Fruit fly (Drosophila melanogaster) whole organism, embryonic: ENCODE measurements around the gene Nsf2.

Experiments
- Abd-B ChIP-seq: fragments of 200-800 bp; sonication (Bioruptor generic); optimal IDR thresholded peaks from 2 replicates; lab custom pipeline; 2018; ENCODE audit warnings: missing biosample characterization, mild to moderate bottlenecking, missing genetic modification characterization, moderate library complexity
- CG1024 ChIP-seq: fragments of 200-800 bp; sonication (Bioruptor generic); IDR thresholded peaks from 2 replicates; pipeline ENCODE4 v1.3.6; 2022; ENCODE audit warnings: missing biosample characterization, missing genetic modification characterization
- CG10366 ChIP-seq: fragments of 200-800 bp; sonication (Bioruptor generic); IDR thresholded peaks from 2 replicates; pipeline ENCODE4 v1.3.6; 2022; ENCODE audit warnings: missing biosample characterization, missing genetic modification characterization
- CG11504 ChIP-seq: fragments of 200-800 bp; sonication (Bioruptor generic); optimal IDR thresholded peaks from 3 replicates; lab custom pipeline; 2019; ENCODE audit warnings: missing biosample characterization, mild to moderate bottlenecking, missing genetic modification characterization, moderate library complexity
- CG12071 ChIP-seq: fragments of 200-800 bp; sonication (Bioruptor generic); optimal IDR thresholded peaks from 3 replicates; lab custom pipeline; 2018; ENCODE audit warnings: missing biosample characterization, mild to moderate bottlenecking, missing genetic modification characterization
- CG13424 ChIP-seq: fragments of 200-800 bp; sonication (Bioruptor generic); optimal IDR thresholded peaks from 2 replicates; lab custom pipeline; 2019; ENCODE audit warnings: missing biosample characterization, mild to moderate bottlenecking, missing genetic modification characterization, moderate library complexity
- CG17361 ChIP-seq: fragments of 200-800 bp; sonication (Bioruptor generic); IDR thresholded peaks from 3 replicates; pipeline ENCODE4 v1.3.6; 2022; ENCODE audit warnings: missing biosample characterization, missing genetic modification characterization
- CG17829 ChIP-seq: fragments of 200-800 bp; optimal IDR thresholded peaks from 2 replicates; lab custom pipeline; 2019; ENCODE audit warnings: missing biosample characterization, mild to moderate bottlenecking, missing genetic modification characterization, moderate library complexity
- CG18476 ChIP-seq: fragments of 200-800 bp; sonication (Bioruptor generic); optimal IDR thresholded peaks from 2 replicates; lab custom pipeline; 2016; ENCODE audit warnings: missing biosample characterization, mild to moderate bottlenecking, missing genetic modification characterization
- CG31365 ChIP-seq: fragments of 200-800 bp; sonication (Bioruptor generic); optimal IDR thresholded peaks from 2 replicates; lab custom pipeline; 2018; ENCODE audit warnings: missing biosample characterization, mild to moderate bottlenecking, missing genetic modification characterization
- CG31388 ChIP-seq: fragments of 200-800 bp; sonication (Bioruptor generic); optimal IDR thresholded peaks from 2 replicates; lab custom pipeline; 2016; ENCODE audit warnings: missing biosample characterization, missing genetic modification characterization
- CG32767 ChIP-seq: fragments of 200-800 bp; sonication (Bioruptor generic); IDR thresholded peaks from 2 replicates; pipeline ENCODE4 v1.3.6; 2022; ENCODE audit warnings: missing biosample characterization, missing genetic modification characterization
- CG43689 ChIP-seq: fragments of 200-800 bp; sonication (Bioruptor generic); IDR thresholded peaks from 2 replicates; pipeline ENCODE4 v1.3.6; 2022; ENCODE audit warnings: missing biosample characterization, missing genetic modification characterization
- CG4617 ChIP-seq: fragments of 200-800 bp; sonication (Bioruptor generic); optimal IDR thresholded peaks from 3 replicates; lab custom pipeline; 2016; ENCODE audit warnings: missing biosample characterization, missing genetic modification characterization, borderline replicate concordance
- CG4707 ChIP-seq: fragments of 200-800 bp; sonication (Bioruptor generic); optimal IDR thresholded peaks from 2 replicates; lab custom pipeline; 2018; ENCODE audit warnings: missing biosample characterization, mild to moderate bottlenecking, missing genetic modification characterization, moderate library complexity
- CG6689 ChIP-seq: fragments of 200-800 bp; sonication (Bioruptor generic); IDR thresholded peaks from 2 replicates; pipeline ENCODE4 v1.3.6; 2022; ENCODE audit warnings: missing biosample characterization, missing genetic modification characterization
- CG7357 ChIP-seq: fragments of 200-800 bp; sonication (Bioruptor generic); IDR thresholded peaks from 3 replicates; pipeline ENCODE4 v1.3.6; 2022; ENCODE audit warnings: missing biosample characterization, missing genetic modification characterization
- CG8388 ChIP-seq: fragments of 200-800 bp; sonication (Bioruptor generic); optimal IDR thresholded peaks from 2 replicates; lab custom pipeline; 2019; ENCODE audit warnings: missing biosample characterization, mild to moderate bottlenecking, missing genetic modification characterization, moderate library complexity
- CG8478 ChIP-seq: fragments of >200 bp; optimal IDR thresholded peaks from 2 replicates; lab custom pipeline; 2018
- CG8924 ChIP-seq: fragments of 200-800 bp; optimal IDR thresholded peaks from 3 replicates; lab custom pipeline; 2019; ENCODE audit warnings: missing biosample characterization, mild to moderate bottlenecking, missing genetic modification characterization, moderate library complexity
- CG9215 ChIP-seq: fragments of 200-800 bp; sonication (Bioruptor generic); IDR thresholded peaks from 2 replicates; pipeline ENCODE4 v1.3.6; 2022; ENCODE audit warnings: missing biosample characterization, missing genetic modification characterization
- CoRest ChIP-seq: fragments of 200-800 bp; sonication (Bioruptor generic); optimal IDR thresholded peaks from 3 replicates; lab custom pipeline; 2018; ENCODE audit warnings: missing biosample characterization, mild to moderate bottlenecking, missing genetic modification characterization, moderate library complexity
- HmgD ChIP-seq: fragments of 200-800 bp; sonication (Bioruptor generic); optimal IDR thresholded peaks from 3 replicates; lab custom pipeline; 2016; ENCODE audit warnings: missing biosample characterization, missing genetic modification characterization
- Meics ChIP-seq: fragments of 200-800 bp; sonication (Bioruptor generic); optimal IDR thresholded peaks from 2 replicates; lab custom pipeline; 2017; ENCODE audit warnings: missing biosample characterization, mild to moderate bottlenecking, missing genetic modification characterization
- Pdp1 ChIP-seq, 2 experiments: fragments of 200-800 bp; sonication (Bioruptor generic); optimal IDR thresholded peaks; 3 replicates each; lab custom pipeline; 2016; ENCODE audit warnings: missing biosample characterization in 2 of 2, missing genetic modification characterization in 2 of 2, mild to moderate bottlenecking in 1 of 2, moderate library complexity in 1 of 2
- Sox102F ChIP-seq: fragments of 200-800 bp; sonication (Bioruptor generic); optimal IDR thresholded peaks from 2 replicates; lab custom pipeline; 2018; ENCODE audit warnings: missing biosample characterization, mild to moderate bottlenecking, missing genetic modification characterization, moderate library complexity
- ab ChIP-seq: fragments of 200-800 bp; sonication (Bioruptor generic); optimal IDR thresholded peaks from 2 replicates; lab custom pipeline; 2016; ENCODE audit warnings: missing biosample characterization, missing genetic modification characterization
- ac ChIP-seq: fragments of 200-800 bp; sonication (Bioruptor generic); optimal IDR thresholded peaks from 3 replicates; lab custom pipeline; 2017; ENCODE audit warnings: missing biosample characterization, mild to moderate bottlenecking, missing genetic modification characterization
- ase ChIP-seq: fragments of 200-800 bp; sonication (Bioruptor generic); IDR thresholded peaks from 3 replicates; pipeline ENCODE4 v1.3.6; 2022; ENCODE audit warnings: missing biosample characterization, missing genetic modification characterization
- bowl ChIP-seq: fragments of 200-800 bp; sonication (Bioruptor generic); IDR thresholded peaks from 2 replicates; pipeline ENCODE4 v1.3.6; 2022; ENCODE audit warnings: missing biosample characterization, missing genetic modification characterization
- bsh ChIP-seq, 2 experiments: fragments of 200-800 bp; sonication (Bioruptor generic); optimal IDR thresholded peaks; 2 replicates each; lab custom pipeline; 2017 to 2018; ENCODE audit warnings: mild to moderate bottlenecking in 2 of 2, missing biosample characterization in 2 of 2, missing genetic modification characterization in 2 of 2, moderate library complexity in 1 of 2
- chn ChIP-seq: fragments of 200-800 bp; sonication (Bioruptor generic); optimal IDR thresholded peaks from 2 replicates; lab custom pipeline; 2016; ENCODE audit warnings: missing biosample characterization, missing genetic modification characterization
- dmrt99B ChIP-seq: fragments of 200-800 bp; sonication (Bioruptor generic); optimal IDR thresholded peaks from 2 replicates; lab custom pipeline; 2018; ENCODE audit warnings: missing biosample characterization, mild to moderate bottlenecking, missing genetic modification characterization, moderate library complexity
- ems ChIP-seq: fragments of 200-800 bp; sonication (Bioruptor generic); optimal IDR thresholded peaks from 3 replicates; lab custom pipeline; 2016; ENCODE audit warnings: missing biosample characterization, missing genetic modification characterization
- fd102C ChIP-seq: fragments of 200-800 bp; sonication (Bioruptor generic); optimal IDR thresholded peaks from 2 replicates; lab custom pipeline; 2018; ENCODE audit warnings: missing biosample characterization, mild to moderate bottlenecking, missing genetic modification characterization, moderate library complexity
- fd3F ChIP-seq: fragments of 200-800 bp; sonication (Bioruptor generic); optimal IDR thresholded peaks from 2 replicates; lab custom pipeline; 2018; ENCODE audit warnings: missing biosample characterization, mild to moderate bottlenecking, missing genetic modification characterization, moderate library complexity
- fru ChIP-seq: fragments of >200 bp; optimal IDR thresholded peaks from 2 replicates; lab custom pipeline; 2017
- gce ChIP-seq: fragments of 200-800 bp; sonication (Bioruptor generic); IDR thresholded peaks from 3 replicates; pipeline ENCODE4 v1.3.6; 2022; ENCODE audit warnings: missing biosample characterization, missing genetic modification characterization
- gcm ChIP-seq: fragments of 200-800 bp; sonication (Bioruptor generic); optimal IDR thresholded peaks from 2 replicates; lab custom pipeline; 2019; ENCODE audit warnings: missing biosample characterization, mild to moderate bottlenecking, missing genetic modification characterization, moderate library complexity
- hkb ChIP-seq, 2 experiments: fragments of 200-800 bp in 1 of 2; fragments of >200 bp in 1 of 2; sonication (Bioruptor generic) in 1 of 2; IDR thresholded peaks in 1 of 2; optimal IDR thresholded peaks in 1 of 2; 2 replicates each; pipeline versions ENCODE4 v1.3.6 to Lab custom; 2017 to 2022; ENCODE audit warnings: missing biosample characterization in 1 of 2, missing genetic modification characterization in 1 of 2
- lilli ChIP-seq: fragments of 200-800 bp; sonication (Bioruptor generic); optimal IDR thresholded peaks from 3 replicates; lab custom pipeline; 2016; ENCODE audit warnings: missing biosample characterization, missing genetic modification characterization
- nmo ChIP-seq: fragments of 200-800 bp; sonication (Bioruptor generic); optimal IDR thresholded peaks from 2 replicates; lab custom pipeline; 2018; ENCODE audit warnings: missing biosample characterization, mild to moderate bottlenecking, missing genetic modification characterization, moderate library complexity
- oc ChIP-seq: fragments of 200-800 bp; sonication (Bioruptor generic); optimal IDR thresholded peaks from 2 replicates; lab custom pipeline; 2018; ENCODE audit warnings: missing biosample characterization, mild to moderate bottlenecking, missing genetic modification characterization, moderate library complexity
- phol ChIP-seq: fragments of 200-800 bp; sonication (Bioruptor generic); optimal IDR thresholded peaks from 3 replicates; lab custom pipeline; 2018; ENCODE audit warnings: missing biosample characterization, mild to moderate bottlenecking, missing genetic modification characterization, moderate library complexity
- pnt ChIP-seq: fragments of 200-800 bp; sonication (Bioruptor generic); optimal IDR thresholded peaks from 3 replicates; lab custom pipeline; 2016; ENCODE audit warnings: missing biosample characterization, missing genetic modification characterization
- row ChIP-seq: fragments of 200-800 bp; sonication (Bioruptor generic); IDR thresholded peaks from 3 replicates; pipeline ENCODE4 v1.3.6; 2022; ENCODE audit warnings: missing biosample characterization, missing genetic modification characterization
- sisA ChIP-seq: fragments of 200-800 bp; sonication (Bioruptor generic); IDR thresholded peaks from 2 replicates; pipeline ENCODE4 v1.3.6; 2022; ENCODE audit warnings: missing biosample characterization, missing genetic modification characterization
- unpg ChIP-seq: fragments of 200-800 bp; sonication (Bioruptor generic); optimal IDR thresholded peaks from 3 replicates; lab custom pipeline; 2018; ENCODE audit warnings: missing biosample characterization, mild to moderate bottlenecking, missing genetic modification characterization, moderate library complexity
- vnd ChIP-seq: fragments of 200-800 bp; sonication (Bioruptor generic); IDR thresholded peaks from 3 replicates; pipeline ENCODE4 v1.3.6; 2022; ENCODE audit warnings: missing biosample characterization, missing genetic modification characterization; ENCODE audit not compliant: partially characterized antibody
- yki ChIP-seq: fragments of >200 bp; optimal IDR thresholded peaks from 3 replicates; lab custom pipeline; 2018

The Nsf2 gene

DNA sequence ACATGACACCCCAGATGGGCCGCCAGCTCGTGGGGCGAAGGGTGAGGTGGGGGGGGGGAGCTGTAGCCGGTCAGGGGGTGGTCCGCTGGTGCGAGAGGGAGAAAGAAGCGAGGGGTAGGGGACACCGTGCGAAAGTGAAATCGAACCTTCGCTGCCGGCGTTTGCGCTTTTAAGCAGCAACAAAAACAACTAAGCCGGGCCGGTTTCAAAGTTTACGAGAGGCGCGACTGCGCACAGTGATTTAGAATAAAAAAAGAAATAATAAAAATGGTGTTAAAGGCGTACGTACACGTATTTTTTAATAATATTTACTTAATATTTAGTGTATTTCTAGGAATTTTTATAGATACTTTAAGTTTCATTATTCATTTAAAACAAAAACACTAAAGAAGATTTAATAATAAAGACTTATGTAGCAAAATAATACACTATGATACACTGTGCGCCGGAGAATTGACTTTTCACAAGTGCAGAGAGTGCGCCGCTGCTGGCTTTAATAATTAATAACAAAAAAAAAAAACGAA lies 6.1 kb downstream of the Nsf2 start (continued):
- no peak for TF ChIP-seq ac
- TF ChIP-seq CG31365 (tag; lab: Kevin White, UChicago), result no peak
- 0 out of 3 replicates have a peak, but pooled peaks have one; percentile 9 for TF ChIP-seq CG17361 (GFP tag; lab: Robert Waterston, UW)
- peak; percentile 72 for TF ChIP-seq dmrt99B (tag; lab: Kevin White, UChicago)
- no peak for TF ChIP-seq Pdp1 (GFP tag; optimal IDR thresholded peaks at IDR 0.05; lab: Kevin White, UChicago)
- TF ChIP-seq CG12071 (GFP tag; lab: Kevin White, UChicago), result no peak
- TF ChIP-seq CG43689 (GFP tag; lab: Robert Waterston, UW), result peak; percentile 16; the same call in 1 of the 2 replicates
- TF ChIP-seq row (GFP tag; lab: Robert Waterston, UW), result peak; percentile 77
- TF ChIP-seq fru, result no peak
- TF ChIP-seq CG17829, result peak; percentile 50
- TF ChIP-seq CoRest, result peak; percentile 60
- no peak for TF ChIP-seq CG4617 (GFP tag; lab: Kevin White, UChicago)
- peak; percentile 56; the same call in 2 of the 3 replicates for TF ChIP-seq CG7357 (GFP tag; lab: Robert Waterston, UW)
- peak; percentile 37 for TF ChIP-seq CG8924
- TF ChIP-seq CG13424, result peak; percentile 70
- peak; percentile 58; the same call in 1 of the 3 replicates for TF ChIP-seq gce (GFP tag; lab: Robert Waterston, UW)
- peak; percentile 57; the same call in 1 of the 2 replicates for TF ChIP-seq CG32767 (GFP tag; lab: Robert Waterston, UW)
- peak; percentile 57 for TF ChIP-seq CG8388 (GFP tag; lab: Kevin White, UChicago)
- peak; percentile 83 for TF ChIP-seq Sox102F (GFP tag; lab: Kevin White, UChicago)
- no peak for TF ChIP-seq HmgD (GFP tag; lab: Kevin White, UChicago)
- TF ChIP-seq chn, result no peak
- no peak for TF ChIP-seq lilli (GFP tag; lab: Kevin White, UChicago)
- no peak for TF ChIP-seq fd102C (GFP tag; lab: Kevin White, UChicago)
- TF ChIP-seq ab (GFP tag; lab: Kevin White, UChicago), result no peak
- TF ChIP-seq CG4707 (GFP tag; lab: Kevin White, UChicago), result peak; percentile 36
- peak; percentile 53 for TF ChIP-seq Abd-B (GFP tag; lab: Kevin White, UChicago)
- TF ChIP-seq CG6689 (GFP tag; lab: Robert Waterston, UW), result peak; percentile 63; the same call in 1 of the 2 replicates
- peak; percentile 63 for TF ChIP-seq CG10366
- TF ChIP-seq gcm, result peak; percentile 31
- peak; percentile 50 for TF ChIP-seq phol (tag; lab: Kevin White, UChicago)
- TF ChIP-seq fd3F (GFP tag; lab: Kevin White, UChicago), result peak; percentile 9
- TF ChIP-seq bowl (GFP tag; lab: Robert Waterston, UW), result peak; percentile 78
- peak; percentile 6 for TF ChIP-seq ems
- TF ChIP-seq CG18476 (GFP tag; lab: Kevin White, UChicago), result no peak
- TF ChIP-seq CG9215 (GFP tag; lab: Robert Waterston, UW), result 0 out of 2 replicates have a peak, but pooled peaks have one; percentile 25
- no peak for TF ChIP-seq yki (lab: Kevin White, UChicago)
- TF ChIP-seq hkb (optimal IDR thresholded peaks at IDR 0.05; lab: Kevin White, UChicago), result no peak
- peak; percentile 69; the same call in 1 of the 2 replicates for TF ChIP-seq hkb (GFP tag; IDR thresholded peaks at IDR 0.05; lab: Robert Waterston, UW)
- 0 out of 3 replicates have a peak, but pooled peaks have one; percentile 17 for TF ChIP-seq vnd
- peak; percentile 79 for TF ChIP-seq oc (tag; lab: Kevin White, UChicago)
- no peak for TF ChIP-seq CG1024
- TF ChIP-seq ase (GFP tag; lab: Robert Waterston, UW), result peak; percentile 61; the same call in 1 of the 3 replicates
- TF ChIP-seq CG11504 (tag; lab: Kevin White, UChicago), result peak; percentile 51
- peak; percentile 67 for TF ChIP-seq nmo
- no peak for TF ChIP-seq CG8478 (lab: Kevin White, UChicago)
- TF ChIP-seq CG31388 (GFP tag; lab: Kevin White, UChicago), result no peak
- 0 out of 2 replicates have a peak, but pooled peaks have one; percentile 10 for TF ChIP-seq sisA (GFP tag; lab: Robert Waterston, UW)
- TF ChIP-seq unpg (GFP tag; lab: Kevin White, UChicago), result peak; percentile 59
- TF ChIP-seq pnt (GFP tag; lab: Kevin White, UChicago), result no peak
- no peak for TF ChIP-seq Meics (GFP tag; lab: Kevin White, UChicago)
- peak; percentile 43 to 70 for TF ChIP-seq bsh (GFP tag; optimal IDR thresholded peaks at IDR 0.05; lab: Kevin White, UChicago)
